Worm (Caenorhabditis elegans) whole organism, midembryonic: ENCODE results near the gene C10A4.6.

Source experiments
- T22C8.4 ChIP-seq: fragments of 200-800 bp; sonication (Bioruptor generic); IDR thresholded peaks from 2 replicates; pipeline ENCODE4 v1.3.6; 2022; ENCODE audit warnings: missing genetic modification characterization, missing compliant biosample characterization
- cog-1 ChIP-seq: sonication (generic microtip); optimal IDR thresholded peaks from 2 replicates; lab custom pipeline; 2016; ENCODE audit warnings: missing genetic modification characterization, missing compliant biosample characterization
- flt-1 ChIP-seq: fragments of 200-800 bp; sonication (Bioruptor generic); IDR thresholded peaks from 2 replicates; pipeline ENCODE4 v1.3.6; 2022; ENCODE audit warnings: missing genetic modification characterization, missing compliant biosample characterization
- klf-2 ChIP-seq: fragments of 200-800 bp; sonication (Bioruptor generic); conservative IDR thresholded peaks from 2 replicates; pipeline ENCODE4 v1.3.6; 2022; ENCODE audit warnings: missing genetic modification reagents, missing genetic modification characterization, missing compliant biosample characterization
- med-1 ChIP-seq: sonication (generic microtip); optimal IDR thresholded peaks from 2 replicates; lab custom pipeline; 2017; ENCODE audit warnings: missing genetic modification characterization, mild to moderate bottlenecking, missing compliant biosample characterization, antibody characterized with exemption, missing genetic modification reagents; ENCODE audit not compliant: insufficient read depth
- ztf-23 ChIP-seq: fragments of 200-800 bp; sonication (Bioruptor generic); IDR thresholded peaks from 2 replicates; pipeline ENCODE4 v1.3.6; 2022; ENCODE audit warnings: missing genetic modification reagents, missing genetic modification characterization, missing compliant biosample characterization
- ztf-29 ChIP-seq: fragments of 200-800 bp; sonication (Bioruptor generic); IDR thresholded peaks from 2 replicates; pipeline ENCODE4 v1.3.6; 2022; ENCODE audit warnings: missing genetic modification reagents, missing genetic modification characterization, missing compliant biosample characterization

- TF ChIP-seq flt-1 (GFP tag; lab: Robert Waterston, UW): no peak
- no peak for TF ChIP-seq med-1 (GFP tag; lab: Kevin White, UChicago)
- TF ChIP-seq cog-1: no peak
- no peak for TF ChIP-seq klf-2 (GFP tag; lab: Robert Waterston, UW)
- no peak for TF ChIP-seq T22C8.4 (GFP tag; lab: Robert Waterston, UW)
- no peak for TF ChIP-seq ztf-23 (GFP tag; lab: Robert Waterston, UW)
- no peak for TF ChIP-seq ztf-29
Measured at ce11 chrX:7437949-7438348, 47.6 kb downstream of the C10A4.6 start, which contains the start of gene C01C10.2.
